Fruit fly (Drosophila melanogaster) whole organism, embryonic: ENCODE results near the gene CG8861.

Experiments
- Bgb ChIP-seq: fragments of 200-800 bp; sonication (Bioruptor generic); IDR thresholded peaks from 2 replicates; pipeline ENCODE4 v1.3.6; 2022; ENCODE audit warnings: missing biosample characterization, missing genetic modification characterization; ENCODE audit not compliant: partially characterized antibody
- CG10654 ChIP-seq: fragments of 200-800 bp; sonication (Bioruptor generic); optimal IDR thresholded peaks from 2 replicates; lab custom pipeline; 2016; ENCODE audit warnings: missing biosample characterization, missing genetic modification characterization
- CG11560 ChIP-seq: fragments of 200-800 bp; sonication (Bioruptor generic); IDR thresholded peaks from 3 replicates; pipeline ENCODE4 v1.3.6; 2022; ENCODE audit warnings: missing biosample characterization, missing genetic modification characterization
- CG14667 ChIP-seq: fragments of 200-800 bp; sonication (Bioruptor generic); IDR thresholded peaks from 2 replicates; pipeline ENCODE4 v1.3.6; 2022; ENCODE audit warnings: missing biosample characterization, missing genetic modification characterization
- CG14710 ChIP-seq: fragments of 200-800 bp; sonication (Bioruptor generic); optimal IDR thresholded peaks from 3 replicates; lab custom pipeline; 2019; ENCODE audit warnings: missing biosample characterization, mild to moderate bottlenecking, missing genetic modification characterization, moderate library complexity
- CG15073 ChIP-seq: fragments of 200-800 bp; sonication (Bioruptor generic); optimal IDR thresholded peaks from 2 replicates; lab custom pipeline; 2016; ENCODE audit warnings: missing biosample characterization, missing genetic modification characterization
- CG15696 ChIP-seq: fragments of 200-800 bp; sonication (Bioruptor generic); optimal IDR thresholded peaks from 2 replicates; lab custom pipeline; 2019; ENCODE audit warnings: missing biosample characterization, mild to moderate bottlenecking, missing genetic modification characterization, moderate library complexity
- CG1602 ChIP-seq: fragments of 200-800 bp; sonication (Bioruptor generic); optimal IDR thresholded peaks from 3 replicates; lab custom pipeline; 2016; ENCODE audit warnings: missing biosample characterization, missing genetic modification characterization
- CG17802 ChIP-seq: fragments of 200-800 bp; sonication (Bioruptor generic); optimal IDR thresholded peaks from 2 replicates; lab custom pipeline; 2018; ENCODE audit warnings: missing biosample characterization, mild to moderate bottlenecking, missing genetic modification characterization, moderate library complexity
- CG18619 ChIP-seq: fragments of 200-800 bp; sonication (Bioruptor generic); optimal IDR thresholded peaks from 3 replicates; lab custom pipeline; 2017; ENCODE audit warnings: missing biosample characterization, mild to moderate bottlenecking, missing genetic modification characterization
- CG2120 ChIP-seq: fragments of 200-800 bp; sonication (Bioruptor generic); optimal IDR thresholded peaks from 3 replicates; lab custom pipeline; 2016; ENCODE audit warnings: missing biosample characterization, missing genetic modification characterization
- CG3847 ChIP-seq: fragments of 200-800 bp; sonication (Bioruptor generic); IDR thresholded peaks from 2 replicates; pipeline ENCODE4 v1.3.6; 2022; ENCODE audit warnings: missing biosample characterization, missing genetic modification characterization
- CG4617 ChIP-seq: fragments of 200-800 bp; sonication (Bioruptor generic); optimal IDR thresholded peaks from 3 replicates; lab custom pipeline; 2016; ENCODE audit warnings: missing biosample characterization, missing genetic modification characterization, borderline replicate concordance
- CG5180 ChIP-seq: fragments of 200-800 bp; sonication (Bioruptor generic); optimal IDR thresholded peaks from 3 replicates; lab custom pipeline; 2017; ENCODE audit warnings: missing biosample characterization, missing genetic modification characterization, mild to moderate bottlenecking, moderate library complexity, missing genetic modification reagents
- CG6854 ChIP-seq: fragments of 200-800 bp; sonication (Bioruptor generic); optimal IDR thresholded peaks from 3 replicates; lab custom pipeline; 2017; ENCODE audit warnings: missing biosample characterization, mild to moderate bottlenecking, missing genetic modification characterization
- CG7271 ChIP-seq: fragments of 200-800 bp; sonication (Bioruptor generic); optimal IDR thresholded peaks from 2 replicates; lab custom pipeline; 2018; ENCODE audit warnings: missing biosample characterization, mild to moderate bottlenecking, missing genetic modification characterization, moderate library complexity
- CG8388 ChIP-seq: fragments of 200-800 bp; sonication (Bioruptor generic); optimal IDR thresholded peaks from 2 replicates; lab custom pipeline; 2019; ENCODE audit warnings: missing biosample characterization, mild to moderate bottlenecking, missing genetic modification characterization, moderate library complexity
- CG9727 ChIP-seq: fragments of 200-800 bp; sonication (Bioruptor generic); optimal IDR thresholded peaks from 3 replicates; lab custom pipeline; 2017; ENCODE audit warnings: missing biosample characterization, mild to moderate bottlenecking, missing genetic modification characterization
- E2f2 ChIP-seq: fragments of 200-800 bp; sonication (Bioruptor generic); IDR thresholded peaks from 2 replicates; pipeline ENCODE4 v1.3.6; 2022; ENCODE audit warnings: missing biosample characterization, missing genetic modification characterization
- Ets65A ChIP-seq: fragments of 200-800 bp; sonication (Bioruptor generic); peaks from one replicate; lab custom pipeline; 2016; ENCODE audit warnings: missing biosample characterization, missing genetic modification characterization
- HLH54F ChIP-seq: fragments of 200-800 bp; sonication (Bioruptor generic); optimal IDR thresholded peaks from 3 replicates; lab custom pipeline; 2016; ENCODE audit warnings: missing biosample characterization, missing genetic modification characterization
- Hand ChIP-seq: fragments of 200-800 bp; sonication (Bioruptor generic); optimal IDR thresholded peaks from 2 replicates; lab custom pipeline; 2017; ENCODE audit warnings: mild to moderate bottlenecking, missing biosample characterization, missing genetic modification reagents, missing genetic modification characterization
- Hmx ChIP-seq: fragments of 200-800 bp; sonication (Bioruptor generic); optimal IDR thresholded peaks from 2 replicates; lab custom pipeline; 2016; ENCODE audit warnings: missing biosample characterization, missing genetic modification characterization
- Lim3 ChIP-seq: fragments of 200-800 bp; sonication (Bioruptor generic); IDR thresholded peaks from 2 replicates; pipeline ENCODE4 v1.3.6; 2022; ENCODE audit warnings: missing biosample characterization, missing genetic modification characterization
- Max ChIP-seq: fragments of 200-800 bp; sonication (Bioruptor generic); optimal IDR thresholded peaks from 2 replicates; lab custom pipeline; 2016; ENCODE audit warnings: missing biosample characterization, mild to moderate bottlenecking, missing genetic modification characterization
- NFAT ChIP-seq: fragments of 200-800 bp; sonication (Bioruptor generic); IDR thresholded peaks from 2 replicates; pipeline ENCODE4 v1.3.6; 2022; ENCODE audit warnings: missing biosample characterization, missing genetic modification characterization
- Nf-YC ChIP-seq: fragments of 200-800 bp; optimal IDR thresholded peaks from 3 replicates; lab custom pipeline; 2019; ENCODE audit warnings: missing biosample characterization, mild to moderate bottlenecking, missing genetic modification characterization, moderate library complexity
- Six4 ChIP-seq: fragments of 200-800 bp; sonication (Bioruptor generic); optimal IDR thresholded peaks from 2 replicates; lab custom pipeline; 2016; ENCODE audit warnings: missing biosample characterization, missing genetic modification characterization
- al ChIP-seq: fragments of 200-800 bp; sonication (Bioruptor generic); IDR thresholded peaks from 2 replicates; pipeline ENCODE4 v1.3.6; 2022; ENCODE audit warnings: missing biosample characterization, missing genetic modification characterization
- aop ChIP-seq: fragments of 200-800 bp; sonication (Bioruptor generic); IDR thresholded peaks from 2 replicates; pipeline ENCODE4 v1.3.6; 2022; ENCODE audit warnings: missing biosample characterization, missing genetic modification characterization
- eyg ChIP-seq: fragments of 200-800 bp; sonication (Bioruptor generic); optimal IDR thresholded peaks from 3 replicates; lab custom pipeline; 2016; ENCODE audit warnings: missing biosample characterization, missing genetic modification characterization
- gfzf ChIP-seq: fragments of 200-800 bp; sonication (Bioruptor generic); optimal IDR thresholded peaks from 2 replicates; lab custom pipeline; 2016; ENCODE audit warnings: missing biosample characterization, mild to moderate bottlenecking, missing genetic modification characterization, moderate library complexity
- grau ChIP-seq: fragments of 200-800 bp; optimal IDR thresholded peaks from 3 replicates; lab custom pipeline; 2019; ENCODE audit warnings: missing biosample characterization, mild to moderate bottlenecking, missing genetic modification characterization, moderate library complexity
- gro ChIP-seq: fragments of 200-800 bp; sonication (Bioruptor generic); optimal IDR thresholded peaks from 2 replicates; lab custom pipeline; 2016; ENCODE audit warnings: missing biosample characterization, missing genetic modification characterization
- kay ChIP-seq: fragments of 200-800 bp; sonication (Bioruptor generic); optimal IDR thresholded peaks from 2 replicates; lab custom pipeline; 2016; ENCODE audit warnings: missing biosample characterization, missing genetic modification characterization
- lilli ChIP-seq: fragments of 200-800 bp; sonication (Bioruptor generic); optimal IDR thresholded peaks from 3 replicates; lab custom pipeline; 2016; ENCODE audit warnings: missing biosample characterization, missing genetic modification characterization
- nom ChIP-seq: fragments of 200-800 bp; sonication (Bioruptor generic); optimal IDR thresholded peaks from 2 replicates; lab custom pipeline; 2017; ENCODE audit warnings: missing biosample characterization, missing genetic modification characterization, mild to moderate bottlenecking, moderate library complexity, missing genetic modification reagents
- onecut ChIP-seq: fragments of 200-800 bp; sonication (Bioruptor generic); IDR thresholded peaks from 2 replicates; pipeline ENCODE4 v1.3.6; 2022; ENCODE audit warnings: missing biosample characterization, missing genetic modification characterization
- org-1 ChIP-seq: fragments of 200-800 bp; sonication (Bioruptor generic); optimal IDR thresholded peaks from 2 replicates; lab custom pipeline; 2017; ENCODE audit warnings: missing biosample characterization, missing genetic modification characterization
- peb ChIP-seq: fragments of 200-800 bp; sonication (Bioruptor generic); IDR thresholded peaks from 2 replicates; pipeline ENCODE4 v1.3.6; 2022; ENCODE audit warnings: missing biosample characterization, missing genetic modification characterization
- ranshi ChIP-seq: fragments of 200-800 bp; sonication (Bioruptor generic); IDR thresholded peaks from 2 replicates; pipeline ENCODE4 v1.3.6; 2022; ENCODE audit warnings: missing biosample characterization, missing genetic modification characterization
- sens ChIP-seq: fragments of 200-800 bp; sonication (Bioruptor generic); peaks from one replicate; lab custom pipeline; 2016; ENCODE audit warnings: missing biosample characterization, missing genetic modification characterization
- sim ChIP-seq: fragments of 200-800 bp; sonication (Bioruptor generic); IDR thresholded peaks from 2 replicates; pipeline ENCODE4 v1.3.6; 2022; ENCODE audit warnings: missing biosample characterization, missing genetic modification characterization
- sna ChIP-seq: fragments of 200-800 bp; sonication (Bioruptor generic); IDR thresholded peaks from 2 replicates; pipeline ENCODE4 v1.3.6; 2022; ENCODE audit warnings: missing biosample characterization, missing genetic modification characterization; ENCODE audit not compliant: partially characterized antibody
- stc ChIP-seq: fragments of 200-800 bp; sonication (Bioruptor generic); IDR thresholded peaks from 2 replicates; pipeline ENCODE4 v1.3.6; 2022; ENCODE audit warnings: missing biosample characterization, missing genetic modification characterization
- tgo ChIP-seq: fragments of 200-800 bp; sonication (Bioruptor generic); IDR thresholded peaks from 3 replicates; pipeline ENCODE4 v1.3.6; 2022; ENCODE audit warnings: missing biosample characterization, missing genetic modification characterization
- tin ChIP-seq: fragments of 200-800 bp; sonication (Bioruptor generic); optimal IDR thresholded peaks from 3 replicates; lab custom pipeline; 2016; ENCODE audit warnings: missing biosample characterization, missing genetic modification characterization
- trem ChIP-seq: fragments of 200-800 bp; optimal IDR thresholded peaks from 3 replicates; lab custom pipeline; 2019; ENCODE audit warnings: missing biosample characterization, mild to moderate bottlenecking, missing genetic modification characterization, moderate library complexity
- zf30C ChIP-seq: fragments of 200-800 bp; sonication (Bioruptor generic); optimal IDR thresholded peaks from 3 replicates; lab custom pipeline; 2018; ENCODE audit warnings: missing biosample characterization, mild to moderate bottlenecking, missing genetic modification characterization

CG8861 gene

dm6 chr3R:9264042-9264441 is 64.3 kb downstream of the CG8861 start, which contains the start of gene sage:
Gene sage (minus strand): TSS chr3R:9264142.
- TF ChIP-seq sens (GFP tag; lab: Kevin White, UChicago) (peak; percentile 4), zf30C (GFP tag; lab: Kevin White, UChicago) (no peak), kay (GFP tag; lab: Kevin White, UChicago) (no peak)

dm6 chr3R:9260421-9260973 is 67.8 kb downstream of the CG8861 start, which contains the start of gene ATP6AP2:
Gene ATP6AP2 (plus strand): TSS chr3R:9260638.
- TF ChIP-seq Six4 (GFP tag; lab: Kevin White, UChicago) (no peak), onecut (peak; percentile 51), sna (GFP tag; lab: Robert Waterston, UW) (peak; percentile 63), CG6854 (no peak), aop (GFP tag; lab: Robert Waterston, UW) (no peak), CG2120 (peak; percentile 65), CG11560 (tag; lab: Robert Waterston, UW) (peak; percentile 98), zf30C (GFP tag; lab: Kevin White, UChicago) (no peak), gfzf (GFP tag; lab: Kevin White, UChicago) (peak; percentile 5), CG15696 (tag; lab: Kevin White, UChicago) (peak; percentile 44), Hmx (GFP tag; lab: Kevin White, UChicago) (no peak), al (GFP tag; lab: Robert Waterston, UW) (peak; percentile 50; the same call in 1 of the 2 replicates), Lim3 (GFP tag; lab: Robert Waterston, UW) (no peak), grau (tag; lab: Kevin White, UChicago) (peak; percentile 68), tgo (GFP tag; lab: Robert Waterston, UW) (peak; percentile 27; the same call in 1 of the 3 replicates), Hand (no peak), kay (GFP tag; lab: Kevin White, UChicago) (peak; percentile 30), CG14667 (GFP tag; lab: Robert Waterston, UW) (no peak), CG7271 (tag; lab: Kevin White, UChicago) (no peak), sim (no peak), HLH54F (GFP tag; lab: Kevin White, UChicago) (peak; percentile 25), CG5180 (no peak), CG14710 (tag; lab: Kevin White, UChicago) (peak; percentile 82), CG17802 (tag; lab: Kevin White, UChicago) (no peak), CG9727 (GFP tag; lab: Kevin White, UChicago) (peak; percentile 43), CG18619 (no peak), NFAT (GFP tag; lab: Robert Waterston, UW) (peak; percentile 70; the same call in 1 of the 2 replicates), lilli (peak; percentile 58), gro (peak; percentile 11), CG15073 (no peak), E2f2 (GFP tag; lab: Robert Waterston, UW) (peak; percentile 39; the same call in 1 of the 2 replicates), Nf-YC (tag; lab: Kevin White, UChicago) (peak; percentile 70), nom (GFP tag; lab: Kevin White, UChicago) (peak; percentile 17), Max (GFP tag; lab: Kevin White, UChicago) (peak; percentile 47), CG4617 (GFP tag; lab: Kevin White, UChicago) (peak; percentile 68), tin (GFP tag; lab: Kevin White, UChicago) (peak; percentile 58), CG1602 (GFP tag; lab: Kevin White, UChicago) (peak; percentile 32), peb (no peak), ranshi (GFP tag; lab: Robert Waterston, UW) (no peak), org-1 (GFP tag; lab: Kevin White, UChicago) (no peak), Ets65A (peak; percentile 84), stc (GFP tag; lab: Robert Waterston, UW) (no peak; the same call in 1 of the 2 replicates), CG10654 (GFP tag; lab: Kevin White, UChicago) (peak; percentile 13), trem (peak; percentile 69), Bgb (peak; percentile 86), eyg (GFP tag; lab: Kevin White, UChicago) (no peak), CG3847 (GFP tag; lab: Robert Waterston, UW) (peak; percentile 74), CG8388 (GFP tag; lab: Kevin White, UChicago) (no peak)
